Fruit fly (Drosophila melanogaster) whole organism, pupa: Measurements from ENCODE around the gene CG15514.

ENCODE experiments used
- CG10348 ChIP-seq: fragments of 200-800 bp; sonication (Bioruptor generic); IDR thresholded peaks from 2 replicates; pipeline ENCODE4 v1.3.6; 2022; ENCODE audit warnings: missing biosample characterization, missing genetic modification characterization
- EcR ChIP-seq: fragments of 200-800 bp; sonication (Bioruptor generic); optimal IDR thresholded peaks from 3 replicates; lab custom pipeline; 2019; ENCODE audit warnings: missing biosample characterization, missing genetic modification characterization, mild to moderate bottlenecking, moderate library complexity, missing genetic modification reagents
- Ets98B ChIP-seq: fragments of 200-800 bp; sonication (Bioruptor generic); IDR thresholded peaks from 2 replicates; pipeline ENCODE4 v1.3.6; 2022; ENCODE audit warnings: missing biosample characterization, missing genetic modification characterization
- Pif1A ChIP-seq: fragments of 200-800 bp; sonication (Bioruptor generic); optimal IDR thresholded peaks from 3 replicates; lab custom pipeline; 2016; ENCODE audit warnings: missing biosample characterization, missing genetic modification characterization

DNA sequence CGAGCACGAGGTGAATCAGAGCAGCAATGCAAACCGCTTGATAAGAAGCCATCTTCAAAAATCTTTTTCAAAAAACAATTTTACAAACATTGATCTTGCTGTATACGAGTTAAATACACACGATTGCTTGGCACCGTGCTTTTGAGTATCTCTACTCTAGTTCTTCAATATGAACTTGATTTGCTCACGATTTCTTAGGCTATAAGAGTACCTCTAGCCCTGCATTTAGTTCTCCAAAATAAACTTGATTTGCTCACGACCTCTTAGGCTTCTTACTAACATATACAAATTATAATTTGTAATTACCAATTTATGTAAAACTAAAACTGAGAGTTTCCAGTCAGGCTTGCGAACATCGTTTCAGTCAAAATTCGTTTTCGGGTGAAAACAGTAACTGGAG, 25.1 kb downstream of the CG15514 start, which contains the start of gene CG42592:
- no peak for TF ChIP-seq Pif1A (GFP tag; lab: Kevin White, UChicago)
- no peak for TF ChIP-seq CG10348 (GFP tag; lab: Robert Waterston, UW)
- no peak for TF ChIP-seq Ets98B (GFP tag; lab: Robert Waterston, UW)
- TF ChIP-seq EcR (GFP tag; lab: Kevin White, UChicago), result no peak
